Worm (Caenorhabditis elegans) whole organism, young adult: Measurements from ENCODE around the gene far-6.

ENCODE experiments used
- B0261.1 ChIP-seq: sonication (generic microtip); optimal IDR thresholded peaks from 2 replicates; lab custom pipeline; 2016; ENCODE audit warnings: mild to moderate bottlenecking, missing genetic modification characterization, moderate library complexity, missing compliant biosample characterization
- B0336.3 ChIP-seq: fragments of 200-800 bp; sonication (Bioruptor generic); IDR thresholded peaks from 2 replicates; pipeline ENCODE4 v1.3.6; 2022; ENCODE audit warnings: missing genetic modification characterization, missing compliant biosample characterization
- F10E7.11 ChIP-seq: sonication (generic microtip); optimal IDR thresholded peaks from 2 replicates; lab custom pipeline; 2017; ENCODE audit warnings: mild to moderate bottlenecking, missing genetic modification characterization, moderate library complexity, missing compliant biosample characterization
- T26A5.8 ChIP-seq: sonication (generic microtip); optimal IDR thresholded peaks from 2 replicates; lab custom pipeline; 2016; ENCODE audit warnings: missing genetic modification characterization, missing compliant biosample characterization
- Y53F4B.3 ChIP-seq: fragments of 200-800 bp; sonication (Bioruptor generic); IDR thresholded peaks from 2 replicates; pipeline ENCODE4 v1.3.6; 2022; ENCODE audit warnings: missing genetic modification reagents, missing genetic modification characterization, missing compliant biosample characterization
- Y53G8AR.9 ChIP-seq: fragments of 200-800 bp; sonication (Bioruptor generic); conservative IDR thresholded peaks from 2 replicates; pipeline ENCODE4 v1.3.6; 2022; ENCODE audit warnings: missing genetic modification reagents, missing genetic modification characterization, missing compliant biosample characterization
- Y67H2A.10 ChIP-seq: fragments of 200-800 bp; sonication (Bioruptor generic); conservative IDR thresholded peaks from 2 replicates; pipeline ENCODE4 v1.3.6; 2022; ENCODE audit warnings: missing genetic modification reagents, missing genetic modification characterization, missing compliant biosample characterization
- akir-1 ChIP-seq: fragments of 200-800 bp; sonication (Bioruptor generic); optimal IDR thresholded peaks from 2 replicates; lab custom pipeline; 2018; ENCODE audit warnings: mild to moderate bottlenecking, missing genetic modification characterization, moderate library complexity, missing compliant biosample characterization
- ama-1 ChIP-seq, 3 experiments: fragments of 150-350 bp in 1 of 3; sonication (generic microtip) in 2 of 3; optimal IDR thresholded peaks; 2 replicates each; lab custom pipeline; 2014 to 2018; ENCODE audit warnings: missing biosample characterization in 2 of 3, missing genetic modification characterization in 2 of 3, missing genetic modification reagents in 2 of 3
- aptf-2 ChIP-seq: fragments of 200-800 bp; sonication (Bioruptor generic); conservative IDR thresholded peaks from 2 replicates; pipeline ENCODE4 v1.3.6; 2022; ENCODE audit warnings: missing genetic modification reagents, missing genetic modification characterization, missing compliant biosample characterization
- aptf-3 ChIP-seq: fragments of 200-800 bp; sonication (Bioruptor generic); IDR thresholded peaks from 2 replicates; pipeline ENCODE4 v1.3.6; 2022; ENCODE audit warnings: missing genetic modification characterization, missing compliant biosample characterization
- atf-7 ChIP-seq: sonication (generic microtip); optimal IDR thresholded peaks from 2 replicates; lab custom pipeline; 2017; ENCODE audit warnings: mild to moderate bottlenecking, missing genetic modification characterization, missing compliant biosample characterization
- cebp-1 ChIP-seq, 2 experiments: fragments of 200-800 bp in 1 of 2; sonication (Bioruptor generic) in 1 of 2; sonication (generic microtip) in 1 of 2; IDR thresholded peaks in 1 of 2; optimal IDR thresholded peaks in 1 of 2; 2 replicates each; pipeline versions ENCODE4 v1.3.6 to Lab custom; 2017 to 2022; ENCODE audit warnings: missing compliant biosample characterization in 2 of 2, missing genetic modification characterization in 2 of 2, mild to moderate bottlenecking in 1 of 2, missing genetic modification reagents in 1 of 2, moderate library complexity in 1 of 2
- cebp-2 ChIP-seq: fragments of 200-800 bp; sonication (Bioruptor generic); IDR thresholded peaks from 2 replicates; pipeline ENCODE4 v1.3.6; 2022; ENCODE audit warnings: missing genetic modification characterization, missing compliant biosample characterization
- ceh-27 ChIP-seq: fragments of 200-800 bp; sonication (Bioruptor generic); optimal IDR thresholded peaks from 2 replicates; lab custom pipeline; 2018; ENCODE audit warnings: mild to moderate bottlenecking, missing genetic modification characterization, moderate library complexity, missing compliant biosample characterization
- ceh-91 ChIP-seq: fragments of 200-800 bp; sonication (Bioruptor generic); IDR thresholded peaks from 2 replicates; pipeline ENCODE4 v1.3.6; 2022; ENCODE audit warnings: missing genetic modification reagents, missing genetic modification characterization, missing compliant biosample characterization
- die-1 ChIP-seq: sonication (generic microtip); optimal IDR thresholded peaks from 2 replicates; lab custom pipeline; 2016; ENCODE audit warnings: missing genotype, mild to moderate bottlenecking, missing genetic modification characterization, missing compliant biosample characterization
- dox-1 ChIP-seq: fragments of 200-800 bp; sonication (Bioruptor generic); IDR thresholded peaks from 2 replicates; pipeline ENCODE4 v1.3.6; 2022; ENCODE audit warnings: missing genetic modification reagents, missing genetic modification characterization, missing compliant biosample characterization
- efl-1 ChIP-seq: fragments of 150-350 bp; optimal IDR thresholded peaks from 2 replicates; lab custom pipeline; 2014; ENCODE audit warnings: missing biosample characterization, missing genetic modification reagents, missing genetic modification characterization
- egrh-3 ChIP-seq: fragments of 200-800 bp; sonication (Bioruptor generic); IDR thresholded peaks from 2 replicates; pipeline ENCODE4 v1.3.6; 2022; ENCODE audit warnings: missing genetic modification reagents, missing genetic modification characterization, missing compliant biosample characterization
- gei-17 ChIP-seq: fragments of 200-800 bp; sonication (Bioruptor generic); optimal IDR thresholded peaks from 2 replicates; lab custom pipeline; 2018; ENCODE audit warnings: mild to moderate bottlenecking, missing genetic modification characterization, missing compliant biosample characterization
- hmg-1.2 ChIP-seq: fragments of 200-800 bp; sonication (Bioruptor generic); IDR thresholded peaks from 2 replicates; pipeline ENCODE4 v1.3.6; 2022; ENCODE audit warnings: missing genetic modification reagents, missing genetic modification characterization, missing compliant biosample characterization
- lag-1 ChIP-seq: fragments of 200-800 bp; sonication (Bioruptor generic); IDR thresholded peaks from 2 replicates; pipeline ENCODE4 v1.3.6; 2022; ENCODE audit warnings: missing genetic modification reagents, missing genetic modification characterization, missing compliant biosample characterization
- let-607 ChIP-seq, 2 experiments: fragments of 200-800 bp in 1 of 2; sonication (Bioruptor generic) in 1 of 2; sonication (generic microtip) in 1 of 2; optimal IDR thresholded peaks; 2 replicates each; lab custom pipeline; 2016 to 2018; ENCODE audit warnings: mild to moderate bottlenecking in 2 of 2, missing compliant biosample characterization in 2 of 2, missing genetic modification characterization in 2 of 2, moderate library complexity in 2 of 2, missing genotype in 1 of 2
- lin-40 ChIP-seq: sonication (generic microtip); optimal IDR thresholded peaks from 2 replicates; lab custom pipeline; 2016; ENCODE audit warnings: missing genetic modification characterization, mild to moderate bottlenecking, missing compliant biosample characterization, missing genotype, missing genetic modification reagents
- lir-1 ChIP-seq: fragments of 200-800 bp; sonication (Bioruptor generic); conservative IDR thresholded peaks from 2 replicates; pipeline ENCODE4 v1.3.6; 2022; ENCODE audit warnings: missing genetic modification reagents, missing genetic modification characterization, missing compliant biosample characterization
- madf-8 ChIP-seq: fragments of 200-800 bp; sonication (Bioruptor generic); conservative IDR thresholded peaks from 2 replicates; pipeline ENCODE4 v1.3.6; 2022; ENCODE audit warnings: missing genetic modification reagents, missing genetic modification characterization, missing compliant biosample characterization
- nfya-1 ChIP-seq: sonication (generic microtip); optimal IDR thresholded peaks from 2 replicates; lab custom pipeline; 2017; ENCODE audit warnings: antibody characterized with exemption, missing compliant biosample characterization, missing genetic modification characterization, borderline replicate concordance; ENCODE audit not compliant: insufficient read depth
- nfyb-1 ChIP-seq: fragments of 200-800 bp; sonication (Bioruptor generic); IDR thresholded peaks from 2 replicates; pipeline ENCODE4 v1.3.6; 2022; ENCODE audit warnings: missing genetic modification reagents, missing genetic modification characterization, missing compliant biosample characterization
- nhr-120 ChIP-seq: fragments of 200-800 bp; sonication (Bioruptor generic); IDR thresholded peaks from 2 replicates; pipeline ENCODE4 v1.3.6; 2022; ENCODE audit warnings: missing genetic modification characterization, missing compliant biosample characterization
- nhr-80 ChIP-seq: sonication (generic microtip); optimal IDR thresholded peaks from 2 replicates; lab custom pipeline; 2016; ENCODE audit warnings: missing genetic modification characterization, missing compliant biosample characterization
- nhr-90 ChIP-seq: sonication (generic microtip); optimal IDR thresholded peaks from 2 replicates; lab custom pipeline; 2016; ENCODE audit warnings: missing genotype, mild to moderate bottlenecking, missing genetic modification characterization, missing compliant biosample characterization
- pbrm-1 ChIP-seq: fragments of 200-800 bp; sonication (Bioruptor generic); IDR thresholded peaks from 2 replicates; pipeline ENCODE4 v1.3.6; 2022; ENCODE audit warnings: missing genetic modification reagents, missing genetic modification characterization, missing compliant biosample characterization
- rcor-1 ChIP-seq: fragments of 200-800 bp; sonication (Bioruptor generic); IDR thresholded peaks from 2 replicates; pipeline ENCODE4 v1.3.6; 2022; ENCODE audit warnings: missing genetic modification reagents, missing genetic modification characterization, missing compliant biosample characterization
- snpc-1.3 ChIP-seq: sonication (generic microtip); optimal IDR thresholded peaks from 2 replicates; lab custom pipeline; 2017; ENCODE audit warnings: missing genetic modification characterization, mild to moderate bottlenecking, missing compliant biosample characterization, antibody characterized with exemption, moderate library complexity, missing genotype, missing genetic modification reagents; ENCODE audit not compliant: insufficient read depth
- snpc-4 ChIP-seq, 5 experiments: fragments of 150-350 bp in 1 of 5; sonication (generic microtip) in 4 of 5; optimal IDR thresholded peaks; 2 replicates each; lab custom pipeline; 2014 to 2018; ENCODE audit warnings: missing genetic modification characterization in 5 of 5, missing biosample characterization in 3 of 5, antibody characterized with exemption in 2 of 5, mild to moderate bottlenecking in 2 of 5, missing compliant biosample characterization in 2 of 5, missing genotype in 2 of 5, moderate library complexity in 2 of 5, missing genetic modification reagents in 1 of 5
- tbx-9 ChIP-seq: sonication (generic microtip); optimal IDR thresholded peaks from 2 replicates; lab custom pipeline; 2016; ENCODE audit warnings: borderline replicate concordance, missing genetic modification characterization, inconsistent platforms, missing compliant biosample characterization
- tlf-1 ChIP-seq: fragments of 200-800 bp; sonication (Bioruptor generic); optimal IDR thresholded peaks from 2 replicates; lab custom pipeline; 2018; ENCODE audit warnings: mild to moderate bottlenecking, missing genetic modification characterization, missing compliant biosample characterization
- xnd-1 ChIP-seq: sonication (generic microtip); optimal IDR thresholded peaks from 2 replicates; lab custom pipeline; 2016; ENCODE audit warnings: missing genotype, missing genetic modification reagents, missing genetic modification characterization, missing compliant biosample characterization
- ztf-3 ChIP-seq: fragments of 200-800 bp; sonication (Bioruptor generic); optimal IDR thresholded peaks from 2 replicates; lab custom pipeline; 2018; ENCODE audit warnings: mild to moderate bottlenecking, missing genetic modification characterization, missing compliant biosample characterization

far-6 gene

ce11 chrIV:13356005-13356404 is 27.8 kb downstream of the far-6 start (continued):
- TF ChIP-seq lag-1 (GFP tag; lab: Robert Waterston, UW) (no peak), egrh-3 (GFP tag; lab: Robert Waterston, UW) (no peak), Y53F4B.3 (GFP tag; lab: Robert Waterston, UW) (no peak), die-1 (tag; lab: Kevin White, UChicago) (no peak), rcor-1 (GFP tag; lab: Robert Waterston, UW) (peak; percentile 24; the same call in 1 of the 2 replicates), hmg-1.2 (0 out of 2 replicates have a peak, but pooled peaks have one; percentile 13), ztf-3 (GFP tag; lab: Kevin White, UChicago) (no peak), Y67H2A.10 (GFP tag; lab: Robert Waterston, UW) (no peak), pbrm-1 (GFP tag; lab: Robert Waterston, UW) (0 out of 2 replicates have a peak, but pooled peaks have one; percentile 45), B0261.1 (tag; lab: Kevin White, UChicago) (no peak)

ce11 chrIV:13358488-13358887 is 30.3 kb downstream of the far-6 start, which contains the start of gene W02A2.8:
Gene W02A2.8, minus strand, starts transcription at chrIV:13358588.
- no peak for TF ChIP-seq die-1 (tag; lab: Kevin White, UChicago)
- no peak for TF ChIP-seq madf-8
- TF ChIP-seq nhr-90 (tag; lab: Kevin White, UChicago) = no peak
- TF ChIP-seq dox-1 (GFP tag; lab: Robert Waterston, UW) = no peak
- TF ChIP-seq nhr-80 (tag; lab: Kevin White, UChicago) = no peak
- no peak for TF ChIP-seq nfyb-1 (GFP tag; lab: Robert Waterston, UW)
- no peak for TF ChIP-seq xnd-1 (tag; lab: Kevin White, UChicago)
- no peak for TF ChIP-seq atf-7 (tag; lab: Kevin White, UChicago)
- no peak for TF ChIP-seq nfya-1 (tag; lab: Kevin White, UChicago)
- no peak for TF ChIP-seq rcor-1 (GFP tag; lab: Robert Waterston, UW)
- no peak for TF ChIP-seq snpc-4 (GFP tag; optimal IDR thresholded peaks at IDR 0.05; lab: Kevin White, UChicago)
- no peak for TF ChIP-seq snpc-4 (tag; optimal IDR thresholded peaks at IDR 0.05; lab: Kevin White, UChicago)
- no peak for TF ChIP-seq tbx-9
- TF ChIP-seq efl-1 = no peak

- TF ChIP-seq ama-1 (optimal IDR thresholded peaks at IDR 0.05; lab: Kevin White, UChicago) = no peak
- TF ChIP-seq ama-1 (GFP tag; optimal IDR thresholded peaks at IDR 0.05; lab: Kevin White, UChicago) = no peak
- no peak for TF ChIP-seq gei-17 (GFP tag; lab: Kevin White, UChicago)
- no peak for TF ChIP-seq ceh-27 (GFP tag; lab: Kevin White, UChicago)
- TF ChIP-seq Y53G8AR.9 (GFP tag; lab: Robert Waterston, UW) = no peak
- no peak for TF ChIP-seq B0336.3
- TF ChIP-seq T26A5.8 (tag; lab: Kevin White, UChicago) = no peak
- TF ChIP-seq akir-1 (GFP tag; lab: Kevin White, UChicago) = no peak
- TF ChIP-seq, all 124 proteins: peak for 0
Measured at ce11 chrIV:13360144-13360543, 32.0 kb downstream of the far-6 start, which contains the start of gene Y62E10A.3. Gene Y62E10A.3, minus strand, starts transcription at chrIV:13360244.

- TF ChIP-seq snpc-1.3 (tag; lab: Kevin White, UChicago) (no peak), ceh-91 (no peak), efl-1 (no peak), madf-8 (no peak), ceh-27 (GFP tag; lab: Kevin White, UChicago) (no peak), cebp-1 (GFP tag; IDR thresholded peaks at IDR 0.05; lab: Robert Waterston, UW) (no peak), cebp-1 (tag; optimal IDR thresholded peaks at IDR 0.05; lab: Kevin White, UChicago) (no peak), let-607 (tag; optimal IDR thresholded peaks at IDR 0.05; lab: Kevin White, UChicago) (no peak), nhr-120 (GFP tag; lab: Robert Waterston, UW) (no peak), lin-40 (no peak), lir-1 (no peak), T26A5.8 (tag; lab: Kevin White, UChicago) (no peak), cebp-2 (GFP tag; lab: Robert Waterston, UW) (no peak), aptf-2 (GFP tag; lab: Robert Waterston, UW) (no peak), tlf-1 (GFP tag; lab: Kevin White, UChicago) (no peak), aptf-3 (GFP tag; lab: Robert Waterston, UW) (no peak), ztf-3 (GFP tag; lab: Kevin White, UChicago) (no peak), F10E7.11 (tag; lab: Kevin White, UChicago) (no peak)
Measured at ce11 chrIV:13364869-13365268, 36.7 kb downstream of the far-6 start, which contains the start of gene srsx-25. Gene srsx-25, plus strand, starts transcription at chrIV:13365169.
